Worm (Caenorhabditis elegans): ENCODE data around the gene K01A6.8.

Gene K01A6.8

DNA sequence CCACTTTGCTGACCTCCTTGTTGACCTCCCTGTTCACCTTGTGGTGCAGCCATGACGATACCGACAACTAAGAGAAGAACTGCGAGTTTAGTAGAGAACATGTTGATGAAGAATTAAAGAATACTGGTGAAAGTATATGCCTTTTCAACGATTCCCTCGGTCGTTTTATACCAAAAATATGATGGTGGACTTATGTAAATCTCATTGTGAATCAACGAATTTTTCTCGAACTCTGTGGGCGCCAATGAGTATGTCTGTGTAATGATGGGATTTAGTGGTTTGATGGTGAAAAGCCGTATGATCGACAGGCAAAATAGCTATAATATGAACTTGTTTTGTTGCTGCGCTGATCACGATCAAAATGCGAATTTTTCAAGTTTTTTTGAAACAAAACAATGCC lies at the start of gene K01A6.8:
Gene K01A6.8 (minus strand): TSS at position 101 of the 400 bp plus-strand sequence.
- no peak for TF ChIP-seq aha-1 (tag; optimal IDR thresholded peaks at IDR 0.05)
- TF ChIP-seq ceh-88 (GFP tag; IDR thresholded peaks at IDR 0.05) = no peak
- no peak for TF ChIP-seq efl-1 (optimal IDR thresholded peaks at IDR 0.05)
- peak in 1 of 2 experiments; percentile 32 for TF ChIP-seq efl-1 (GFP tag; optimal IDR thresholded peaks at IDR 0.05 in 1 of 2)

DNA sequence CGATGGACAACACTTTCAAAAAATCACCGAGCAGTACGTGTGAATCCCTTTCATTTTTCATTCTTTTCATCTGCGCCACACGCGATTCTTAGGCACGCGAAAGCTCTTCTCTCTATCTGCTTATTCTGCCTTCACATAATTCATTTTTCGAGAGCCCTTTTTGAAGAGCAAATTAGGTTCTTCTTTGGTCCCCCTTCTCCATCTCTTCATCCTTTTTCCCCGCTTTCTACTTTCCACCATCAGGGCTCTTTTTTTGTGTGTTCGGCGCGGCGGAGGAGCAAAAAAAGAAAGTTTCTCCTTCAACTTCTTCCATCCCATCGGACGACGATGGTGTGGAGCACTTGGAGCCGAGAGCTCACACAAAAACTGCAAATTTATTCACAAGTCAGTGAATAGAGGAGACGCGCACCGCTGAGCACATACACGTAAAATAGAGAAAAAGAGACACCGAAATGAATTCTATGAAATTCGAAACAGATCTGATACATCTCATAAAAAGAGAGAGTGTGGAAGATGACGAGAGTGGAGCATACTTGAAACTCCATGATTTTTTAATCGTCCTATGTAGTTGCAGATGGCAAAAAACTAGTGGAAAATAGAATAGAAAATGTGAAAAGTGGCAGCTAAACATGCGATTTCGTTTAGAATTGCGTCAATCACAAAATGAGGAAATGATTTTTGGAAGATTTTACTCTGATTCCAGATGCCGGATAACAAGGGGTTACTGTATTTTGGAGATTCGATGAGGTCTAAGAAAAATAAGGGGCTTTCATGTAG lies 48.1 kb upstream of the K01A6.8 start:
- TF ChIP-seq aly-2 (tag; optimal IDR thresholded peaks at IDR 0.05) (no peak), dsc-1 (tag; optimal IDR thresholded peaks at IDR 0.05) (peak; percentile 98), ces-1 (GFP tag; optimal IDR thresholded peaks at IDR 0.05) (peak; percentile 11), fkh-10 (GFP tag; optimal IDR thresholded peaks at IDR 0.05) (peak; percentile 76), fkh-4 (tag; optimal IDR thresholded peaks at IDR 0.05; ENCODE audit: borderline replicate concordance) (peak; percentile 90), egl-13 (tag; optimal IDR thresholded peaks at IDR 0.05) (peak; percentile 16), unc-30 (tag; optimal IDR thresholded peaks at IDR 0.05) (no peak), nhr-47 (tag; optimal IDR thresholded peaks at IDR 0.05) (no peak), lir-3 (tag; optimal IDR thresholded peaks at IDR 0.05; ENCODE audit: poor library complexity) (no peak), xbp-1 (tag; optimal IDR thresholded peaks at IDR 0.05) (no peak), nhr-84 (tag; optimal IDR thresholded peaks at IDR 0.05) (no peak), nhr-237 (tag; optimal IDR thresholded peaks at IDR 0.05) (no peak), lin-14 (GFP tag; optimal IDR thresholded peaks at IDR 0.05) (peak; percentile 58), C34B4.2 (tag; optimal IDR thresholded peaks at IDR 0.05) (no peak), nhr-12 (tag; optimal IDR thresholded peaks at IDR 0.05) (no peak), dpl-1 (GFP tag; optimal IDR thresholded peaks at IDR 0.05) (no peak), unc-86 (tag; optimal IDR thresholded peaks at IDR 0.05) (peak; percentile 46), pax-3 (tag; optimal IDR thresholded peaks at IDR 0.05) (no peak), nhr-90 (tag; optimal IDR thresholded peaks at IDR 0.05; ENCODE audit: poor library complexity) (no peak), sptf-1 (tag; optimal IDR thresholded peaks at IDR 0.05) (no peak), unc-62 (GFP tag; optimal IDR thresholded peaks at IDR 0.05) (no peak)

DNA sequence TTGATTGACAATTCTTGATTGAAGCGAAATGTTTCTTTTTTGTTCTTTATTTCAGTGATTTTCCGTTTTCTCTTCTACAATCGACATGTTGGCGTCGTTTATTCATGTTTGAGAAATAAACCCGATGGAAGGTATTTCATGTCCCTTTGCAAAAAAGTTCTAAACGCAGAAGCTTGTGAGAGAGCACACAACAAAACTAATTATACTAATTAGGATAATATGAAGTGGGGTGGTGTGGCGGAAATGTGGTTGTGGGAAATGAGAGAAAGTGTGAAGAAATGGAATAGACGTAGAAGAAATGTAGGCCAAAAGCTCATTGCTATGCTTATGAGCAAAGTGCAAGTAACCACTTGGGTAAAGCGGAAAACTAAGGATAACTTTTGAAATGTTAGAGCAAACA lies 45.7 kb upstream of the K01A6.8 start:
- no peak for TF ChIP-seq hlh-17 (GFP tag; optimal IDR thresholded peaks at IDR 0.05; ENCODE audit: borderline replicate concordance)
- peak; percentile 26 for TF ChIP-seq ceh-8 (GFP tag; optimal IDR thresholded peaks at IDR 0.05)
- TF ChIP-seq dsc-1 (tag; optimal IDR thresholded peaks at IDR 0.05) = peak; percentile 82
- peak; percentile 31 for TF ChIP-seq lin-14 (GFP tag; optimal IDR thresholded peaks at IDR 0.05)

DNA sequence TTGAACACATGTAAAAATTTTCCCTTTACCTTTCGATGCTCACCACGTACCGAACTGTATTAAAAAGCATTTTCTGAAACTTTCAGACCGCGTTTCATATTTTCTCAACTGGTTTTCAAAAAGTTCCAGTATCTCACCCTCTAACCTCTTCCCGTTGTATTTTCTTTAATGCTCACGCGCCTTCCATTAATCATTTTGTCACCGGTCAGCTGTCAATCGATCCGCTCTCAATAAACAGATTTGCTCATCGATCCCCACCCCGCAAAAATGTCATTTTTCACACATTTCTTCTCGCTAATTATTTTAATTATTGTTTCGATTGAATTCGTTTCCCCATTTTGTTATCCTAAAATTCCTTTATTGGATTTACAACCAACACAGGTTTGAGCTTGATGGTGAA lies 41.9 kb upstream of the K01A6.8 start, which contains the start of gene lpr-2:
Gene lpr-2 (plus strand): TSS at position 189 of the 400 bp plus-strand sequence.
- no peak for TF ChIP-seq ces-1 (GFP tag; optimal IDR thresholded peaks at IDR 0.05)
- peak in 1 of 2 experiments; percentile 3 for TF ChIP-seq lsy-2 (tag; optimal IDR thresholded peaks at IDR 0.05)
- no peak for TF ChIP-seq xbp-1 (tag; optimal IDR thresholded peaks at IDR 0.05)
- TF ChIP-seq lin-39 (tag; optimal IDR thresholded peaks at IDR 0.05) = peak; percentile 45
- peak; percentile 26 for TF ChIP-seq nhr-71 (tag; optimal IDR thresholded peaks at IDR 0.05)
- peak; percentile 47 for TF ChIP-seq rnt-1 (tag; optimal IDR thresholded peaks at IDR 0.05)
- 0 out of 2 replicates have a peak, but pooled peaks have one; percentile 3 for TF ChIP-seq nhr-19 (GFP tag; conservative IDR thresholded peaks at IDR 0.05)
- no peak for TF ChIP-seq ceh-63 (GFP tag; optimal IDR thresholded peaks at IDR 0.05)

DNA sequence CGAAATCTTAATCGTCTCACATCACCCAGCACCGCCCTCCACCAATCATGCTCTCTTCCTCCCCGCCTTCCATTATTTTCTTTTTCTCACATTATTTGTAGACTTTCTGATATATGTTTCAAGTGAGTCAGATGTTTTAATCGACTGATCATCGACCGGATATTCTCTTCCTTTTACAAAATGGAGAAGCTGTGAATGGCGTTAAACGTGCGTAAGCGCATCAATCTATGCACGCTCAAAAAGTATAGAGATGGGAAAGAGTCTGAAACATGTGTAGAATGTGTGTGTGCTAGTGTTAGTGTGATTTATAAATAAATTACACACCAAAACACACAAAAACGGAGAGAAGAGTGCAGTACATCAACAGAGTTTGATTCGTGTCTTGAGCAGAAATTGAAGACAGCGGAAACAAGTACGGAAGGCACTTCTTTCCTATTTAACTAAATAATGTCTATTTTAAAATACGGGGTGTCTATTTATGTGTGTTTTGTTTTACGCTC lies 39.8 kb upstream of the K01A6.8 start:
- TF ChIP-seq nhr-71 (tag; optimal IDR thresholded peaks at IDR 0.05) (peak; percentile 75), egl-13 (tag; optimal IDR thresholded peaks at IDR 0.05) (peak; percentile 62), lin-14 (GFP tag; optimal IDR thresholded peaks at IDR 0.05) (peak; percentile 13), jun-1 (tag; optimal IDR thresholded peaks at IDR 0.05) (no peak), nhr-47 (tag; optimal IDR thresholded peaks at IDR 0.05) (peak; percentile 16), unc-86 (tag; optimal IDR thresholded peaks at IDR 0.05) (peak; percentile 21)
